Fruit fly (Drosophila melanogaster): ENCODE data around the gene RasGAP1.
A peak's percentile ranks its signal among the peaks of the same experiment; 100 is the strongest.

The RasGAP1 gene

dm6 chr3L:9854583-9855519, at the start of gene RasGAP1 (continued):
- TF ChIP-seq Bdp1 (GFP tag; optimal IDR thresholded peaks at IDR 0.05) (no peak), CG6254 (GFP tag; optimal IDR thresholded peaks at IDR 0.05) (peak; percentile 13), grau (tag; optimal IDR thresholded peaks at IDR 0.05) (no peak), fd102C (GFP tag; optimal IDR thresholded peaks at IDR 0.05) (no peak), HLH4C (GFP tag; IDR thresholded peaks at IDR 0.05; ENCODE audit: partially characterized antibody) (peak; percentile 54; the same call in 2 of the 3 replicates), pho (GFP tag; optimal IDR thresholded peaks at IDR 0.05) (peak; percentile 5), CG13775 (GFP tag; optimal IDR thresholded peaks at IDR 0.05) (no peak), Dref (GFP tag; IDR thresholded peaks at IDR 0.05) (peak; percentile 56), CG11085 (GFP tag; IDR thresholded peaks at IDR 0.05) (no peak), CG18619 (GFP tag; optimal IDR thresholded peaks at IDR 0.05) (no peak), phol (tag; optimal IDR thresholded peaks at IDR 0.05) (peak; percentile 80), CG17328 (GFP tag; IDR thresholded peaks at IDR 0.05) (no peak), hbn (GFP tag; IDR thresholded peaks at IDR 0.05; ENCODE audit: partially characterized antibody) (no peak; the same call in 1 of the 2 replicates), Nf-YC (tag; optimal IDR thresholded peaks at IDR 0.05) (peak; percentile 9), ash1 (GFP tag; optimal IDR thresholded peaks at IDR 0.05) (no peak), amos (GFP tag; IDR thresholded peaks at IDR 0.05; ENCODE audit: partially characterized antibody) (peak; percentile 46), pnt (GFP tag; optimal IDR thresholded peaks at IDR 0.05) (no peak), Ptx1 (GFP tag; IDR thresholded peaks at IDR 0.05) (no peak), sqz (GFP tag; optimal IDR thresholded peaks at IDR 0.05) (peak; percentile 24), CG11504 (tag; optimal IDR thresholded peaks at IDR 0.05) (peak; percentile 60), Dad (GFP tag; optimal IDR thresholded peaks at IDR 0.05) (no peak), CG4328 (GFP tag; optimal IDR thresholded peaks at IDR 0.05) (no peak), CG32772 (GFP tag; IDR thresholded peaks at IDR 0.05) (0 out of 2 replicates have a peak, but pooled peaks have one; percentile 6), CG34376 (GFP tag; optimal IDR thresholded peaks at IDR 0.05) (no peak), Sin3A (optimal IDR thresholded peaks at IDR 0.05) (peak; percentile 94), CG10462 (GFP tag; optimal IDR thresholded peaks at IDR 0.05) (no peak), ci (GFP tag; IDR thresholded peaks at IDR 0.05) (0 out of 3 replicates have a peak, but pooled peaks have one; percentile 5), CG32532 (GFP tag; IDR thresholded peaks at IDR 0.05) (no peak), tx (GFP tag; optimal IDR thresholded peaks at IDR 0.05) (no peak), CG3065 (GFP tag; optimal IDR thresholded peaks at IDR 0.05) (no peak), so (GFP tag; IDR thresholded peaks at IDR 0.05) (peak; percentile 43; the same call in 1 of the 3 replicates), corto (GFP tag; optimal IDR thresholded peaks at IDR 0.05) (no peak), CG16813 (GFP tag; IDR thresholded peaks at IDR 0.05; ENCODE audit: partially characterized antibody) (peak; percentile 40; the same call in 1 of the 3 replicates), bigmax (GFP tag; optimal IDR thresholded peaks at IDR 0.05) (no peak), CG10267 (tag; optimal IDR thresholded peaks at IDR 0.05) (no peak), stwl (tag; optimal IDR thresholded peaks at IDR 0.05) (peak; percentile 43), CG1647 (GFP tag; optimal IDR thresholded peaks at IDR 0.05) (no peak), CG14667 (GFP tag; IDR thresholded peaks at IDR 0.05) (no peak), Side (GFP tag; optimal IDR thresholded peaks at IDR 0.05) (no peak), psq (GFP tag; optimal IDR thresholded peaks at IDR 0.05) (peak; percentile 15), br (optimal IDR thresholded peaks at IDR 0.05) (no peak), NC2β (GFP tag; optimal IDR thresholded peaks at IDR 0.05) (no peak), CG2889 (GFP tag; IDR thresholded peaks at IDR 0.05) (no peak), Lhr (GFP tag; optimal IDR thresholded peaks at IDR 0.05) (no peak), Scr (GFP tag; IDR thresholded peaks at IDR 0.05; ENCODE audit: partially characterized antibody) (0 out of 2 replicates have a peak, but pooled peaks have one; percentile 36), CG31224 (GFP tag; IDR thresholded peaks at IDR 0.05) (no peak), Dfd (GFP tag; optimal IDR thresholded peaks at IDR 0.05) (no peak), chn (GFP tag; optimal IDR thresholded peaks at IDR 0.05) (peak; percentile 36), trem (tag; optimal IDR thresholded peaks at IDR 0.05) (no peak)

All from whole organism, embryonic.